Fruit fly (Drosophila melanogaster) whole organism, embryonic: Measurements from ENCODE around the gene GNBP1.
A peak's percentile ranks its signal among the peaks of the same experiment; 100 is the strongest.

Experiments
- ATbp ChIP-seq: fragments of 200-800 bp; sonication (Bioruptor generic); optimal IDR thresholded peaks from 2 replicates; lab custom pipeline; 2017; ENCODE audit warnings: missing biosample characterization, mild to moderate bottlenecking, missing genetic modification characterization, missing genetic modification reagents
- Atf6 ChIP-seq: fragments of 200-800 bp; sonication (Bioruptor generic); IDR thresholded peaks from 2 replicates; pipeline ENCODE4 v1.3.6; 2022; ENCODE audit warnings: missing biosample characterization, missing genetic modification characterization
- Bgb ChIP-seq: fragments of 200-800 bp; sonication (Bioruptor generic); IDR thresholded peaks from 2 replicates; pipeline ENCODE4 v1.3.6; 2022; ENCODE audit warnings: missing biosample characterization, missing genetic modification characterization; ENCODE audit not compliant: partially characterized antibody
- CG10654 ChIP-seq: fragments of 200-800 bp; sonication (Bioruptor generic); optimal IDR thresholded peaks from 2 replicates; lab custom pipeline; 2016; ENCODE audit warnings: missing biosample characterization, missing genetic modification characterization
- CG11093 ChIP-seq: fragments of 200-800 bp; sonication (Bioruptor generic); IDR thresholded peaks from 3 replicates; pipeline ENCODE4 v1.3.6; 2022; ENCODE audit warnings: missing biosample characterization, missing genetic modification characterization
- CG14710 ChIP-seq: fragments of 200-800 bp; sonication (Bioruptor generic); optimal IDR thresholded peaks from 3 replicates; lab custom pipeline; 2019; ENCODE audit warnings: missing biosample characterization, mild to moderate bottlenecking, missing genetic modification characterization, moderate library complexity
- CG1529 ChIP-seq: fragments of 200-800 bp; sonication (Bioruptor generic); optimal IDR thresholded peaks from 3 replicates; lab custom pipeline; 2018; ENCODE audit warnings: missing biosample characterization, missing genetic modification characterization
- CG16815 ChIP-seq: fragments of 200-800 bp; sonication (Bioruptor generic); optimal IDR thresholded peaks from 3 replicates; lab custom pipeline; 2017; ENCODE audit warnings: missing biosample characterization, mild to moderate bottlenecking, missing genetic modification characterization
- CG2120 ChIP-seq: fragments of 200-800 bp; sonication (Bioruptor generic); optimal IDR thresholded peaks from 3 replicates; lab custom pipeline; 2016; ENCODE audit warnings: missing biosample characterization, missing genetic modification characterization
- CG31388 ChIP-seq: fragments of 200-800 bp; sonication (Bioruptor generic); optimal IDR thresholded peaks from 2 replicates; lab custom pipeline; 2016; ENCODE audit warnings: missing biosample characterization, missing genetic modification characterization
- CG32532 ChIP-seq: fragments of 200-800 bp; sonication (Bioruptor generic); IDR thresholded peaks from 2 replicates; pipeline ENCODE4 v1.3.6; 2022; ENCODE audit warnings: missing biosample characterization, missing genetic modification characterization
- CG32767 ChIP-seq: fragments of 200-800 bp; sonication (Bioruptor generic); IDR thresholded peaks from 2 replicates; pipeline ENCODE4 v1.3.6; 2022; ENCODE audit warnings: missing biosample characterization, missing genetic modification characterization
- CG7556 ChIP-seq: fragments of 200-800 bp; sonication (Bioruptor generic); optimal IDR thresholded peaks from 2 replicates; lab custom pipeline; 2017; ENCODE audit warnings: missing biosample characterization, mild to moderate bottlenecking, missing genetic modification characterization
- CG9797 ChIP-seq: fragments of 200-800 bp; sonication (Bioruptor generic); optimal IDR thresholded peaks from 3 replicates; lab custom pipeline; 2018; ENCODE audit warnings: missing biosample characterization, mild to moderate bottlenecking, missing genetic modification characterization
- Dref ChIP-seq: fragments of 200-800 bp; sonication (Bioruptor generic); IDR thresholded peaks from 2 replicates; pipeline ENCODE4 v1.3.6; 2022; ENCODE audit warnings: missing biosample characterization, missing genetic modification characterization
- Fer1 ChIP-seq: fragments of 200-800 bp; sonication (Bioruptor generic); optimal IDR thresholded peaks from 2 replicates; lab custom pipeline; 2017; ENCODE audit warnings: missing biosample characterization, mild to moderate bottlenecking, missing genetic modification characterization
- HLH3B ChIP-seq: fragments of 200-800 bp; sonication (Bioruptor generic); IDR thresholded peaks from 2 replicates; pipeline ENCODE4 v1.3.6; 2022; ENCODE audit warnings: missing biosample characterization, missing genetic modification characterization
- HmgZ ChIP-seq: fragments of 200-800 bp; sonication (Bioruptor generic); optimal IDR thresholded peaks from 2 replicates; lab custom pipeline; 2018; ENCODE audit warnings: missing biosample characterization, mild to moderate bottlenecking, missing genetic modification characterization
- Mes4 ChIP-seq: fragments of 200-800 bp; sonication (Bioruptor generic); optimal IDR thresholded peaks from 2 replicates; lab custom pipeline; 2016; ENCODE audit warnings: missing biosample characterization, missing genetic modification characterization
- NC2α ChIP-seq: fragments of 200-800 bp; sonication (Bioruptor generic); optimal IDR thresholded peaks from 2 replicates; lab custom pipeline; 2016; ENCODE audit warnings: missing biosample characterization, missing genetic modification characterization
- Oaz ChIP-seq: fragments of 200-800 bp; sonication (Bioruptor generic); IDR thresholded peaks from 2 replicates; pipeline ENCODE4 v1.3.6; 2022; ENCODE audit warnings: missing biosample characterization, missing genetic modification characterization
- Optix ChIP-seq: fragments of 200-800 bp; sonication (Bioruptor generic); IDR thresholded peaks from 3 replicates; pipeline ENCODE4 v1.3.6; 2022; ENCODE audit warnings: missing biosample characterization, missing genetic modification characterization
- Poxn ChIP-seq: fragments of 200-800 bp; sonication (Bioruptor generic); IDR thresholded peaks from 2 replicates; pipeline ENCODE4 v1.3.6; 2022; ENCODE audit warnings: missing biosample characterization, missing genetic modification characterization
- Ptx1 ChIP-seq: fragments of 200-800 bp; sonication (Bioruptor generic); IDR thresholded peaks from 2 replicates; pipeline ENCODE4 v1.3.6; 2022; ENCODE audit warnings: missing biosample characterization, missing genetic modification characterization
- Sox102F ChIP-seq: fragments of 200-800 bp; sonication (Bioruptor generic); optimal IDR thresholded peaks from 2 replicates; lab custom pipeline; 2018; ENCODE audit warnings: missing biosample characterization, mild to moderate bottlenecking, missing genetic modification characterization, moderate library complexity
- Stat92E ChIP-seq, 3 experiments: fragments of >200 bp in 2 of 3; fragments of 200-800 bp in 1 of 3; sonication (Bioruptor generic) in 1 of 3; optimal IDR thresholded peaks; 2 replicates each; lab custom pipeline; 2017 to 2019; ENCODE audit warnings: missing biosample characterization in 3 of 3, missing genetic modification characterization in 3 of 3, mild to moderate bottlenecking in 1 of 3, moderate library complexity in 1 of 3
- Tbp ChIP-seq: fragments of >200 bp; optimal IDR thresholded peaks from 2 replicates; lab custom pipeline; 2018; ENCODE audit warnings: missing biosample characterization, missing genetic modification characterization
- Vsx1 ChIP-seq: fragments of 200-800 bp; sonication (Bioruptor generic); optimal IDR thresholded peaks from 2 replicates; lab custom pipeline; 2017; ENCODE audit warnings: missing biosample characterization, mild to moderate bottlenecking, missing genetic modification characterization, missing genetic modification reagents
- Xrp1 ChIP-seq: fragments of 200-800 bp; sonication (Bioruptor generic); IDR thresholded peaks from 2 replicates; pipeline ENCODE4 v1.3.6; 2022; ENCODE audit warnings: missing biosample characterization, missing genetic modification characterization
- bsh ChIP-seq, 2 experiments: fragments of 200-800 bp; sonication (Bioruptor generic); optimal IDR thresholded peaks; 2 replicates each; lab custom pipeline; 2017 to 2018; ENCODE audit warnings: mild to moderate bottlenecking in 2 of 2, missing biosample characterization in 2 of 2, missing genetic modification characterization in 2 of 2, moderate library complexity in 1 of 2
- cato ChIP-seq: fragments of 200-800 bp; sonication (Bioruptor generic); optimal IDR thresholded peaks from 2 replicates; lab custom pipeline; 2016; ENCODE audit warnings: missing biosample characterization, missing genetic modification characterization, borderline replicate concordance
- ci ChIP-seq: fragments of 200-800 bp; sonication (Bioruptor generic); IDR thresholded peaks from 3 replicates; pipeline ENCODE4 v1.3.6; 2022; ENCODE audit warnings: missing biosample characterization, missing genetic modification characterization
- exex ChIP-seq: fragments of 200-800 bp; sonication (Bioruptor generic); optimal IDR thresholded peaks from 4 replicates; lab custom pipeline; 2018; ENCODE audit warnings: missing biosample characterization, mild to moderate bottlenecking, missing genetic modification characterization, moderate library complexity
- eyg ChIP-seq: fragments of 200-800 bp; sonication (Bioruptor generic); optimal IDR thresholded peaks from 3 replicates; lab custom pipeline; 2016; ENCODE audit warnings: missing biosample characterization, missing genetic modification characterization
- fd102C ChIP-seq: fragments of 200-800 bp; sonication (Bioruptor generic); optimal IDR thresholded peaks from 2 replicates; lab custom pipeline; 2018; ENCODE audit warnings: missing biosample characterization, mild to moderate bottlenecking, missing genetic modification characterization, moderate library complexity
- gem ChIP-seq: fragments of 200-800 bp; sonication (Bioruptor generic); optimal IDR thresholded peaks from 2 replicates; lab custom pipeline; 2019; ENCODE audit warnings: missing biosample characterization, mild to moderate bottlenecking, missing genetic modification characterization, moderate library complexity
- grn ChIP-seq: fragments of 200-800 bp; sonication (Bioruptor generic); optimal IDR thresholded peaks from 3 replicates; lab custom pipeline; 2017; ENCODE audit warnings: missing biosample characterization, missing genetic modification characterization
- gsb ChIP-seq: fragments of 200-800 bp; sonication (Bioruptor generic); IDR thresholded peaks from 2 replicates; pipeline ENCODE4 v1.3.6; 2022; ENCODE audit warnings: missing biosample characterization, missing genetic modification characterization
- hb ChIP-seq: fragments of 200-800 bp; sonication (Bioruptor generic); IDR thresholded peaks from 3 replicates; pipeline ENCODE4 v1.3.6; 2022; ENCODE audit warnings: missing biosample characterization, missing genetic modification characterization; ENCODE audit not compliant: partially characterized antibody
- jing ChIP-seq: fragments of 200-800 bp; sonication (Bioruptor generic); optimal IDR thresholded peaks from 2 replicates; lab custom pipeline; 2018; ENCODE audit warnings: missing biosample characterization, mild to moderate bottlenecking, missing genetic modification characterization
- mam ChIP-seq: fragments of 200-800 bp; sonication (Bioruptor generic); optimal IDR thresholded peaks from 3 replicates; lab custom pipeline; 2016; ENCODE audit warnings: missing biosample characterization, missing genetic modification characterization
- nerfin-1 ChIP-seq: fragments of 200-800 bp; sonication (Bioruptor generic); optimal IDR thresholded peaks from 3 replicates; lab custom pipeline; 2019; ENCODE audit warnings: missing biosample characterization, mild to moderate bottlenecking, missing genetic modification characterization, moderate library complexity
- nerfin-2 ChIP-seq: fragments of 200-800 bp; sonication (Bioruptor generic); IDR thresholded peaks from 2 replicates; pipeline ENCODE4 v1.3.6; 2022; ENCODE audit warnings: missing biosample characterization, missing genetic modification characterization; ENCODE audit not compliant: partially characterized antibody
- prd ChIP-seq, 3 experiments: fragments of >200 bp in 2 of 3; fragments of 200-800 bp in 1 of 3; sonication (Bioruptor generic) in 1 of 3; optimal IDR thresholded peaks in 2 of 3; IDR thresholded peaks in 1 of 3; 2 replicates in 2 of 3; 3 replicates in 1 of 3; pipeline versions ENCODE4 v1.3.6 to Lab custom; 2017 to 2022; ENCODE audit warnings: missing biosample characterization in 1 of 3, missing genetic modification characterization in 1 of 3
- sisA ChIP-seq: fragments of 200-800 bp; sonication (Bioruptor generic); IDR thresholded peaks from 2 replicates; pipeline ENCODE4 v1.3.6; 2022; ENCODE audit warnings: missing biosample characterization, missing genetic modification characterization
- sna ChIP-seq: fragments of 200-800 bp; sonication (Bioruptor generic); IDR thresholded peaks from 2 replicates; pipeline ENCODE4 v1.3.6; 2022; ENCODE audit warnings: missing biosample characterization, missing genetic modification characterization; ENCODE audit not compliant: partially characterized antibody
- sqz ChIP-seq: fragments of 200-800 bp; sonication (Bioruptor generic); optimal IDR thresholded peaks from 3 replicates; lab custom pipeline; 2018; ENCODE audit warnings: missing biosample characterization, mild to moderate bottlenecking, missing genetic modification characterization
- sr ChIP-seq: fragments of 200-800 bp; sonication (Bioruptor generic); IDR thresholded peaks from 3 replicates; pipeline ENCODE4 v1.3.6; 2022; ENCODE audit warnings: missing biosample characterization, missing genetic modification characterization
- ssp ChIP-seq: fragments of 200-800 bp; sonication (Bioruptor generic); IDR thresholded peaks from 2 replicates; pipeline ENCODE4 v1.3.6; 2022; ENCODE audit warnings: missing biosample characterization, missing genetic modification characterization
- tx ChIP-seq: fragments of 200-800 bp; sonication (Bioruptor generic); optimal IDR thresholded peaks from 2 replicates; lab custom pipeline; 2016; ENCODE audit warnings: missing biosample characterization, missing genetic modification characterization
- vvl ChIP-seq: fragments of 200-800 bp; sonication (Bioruptor generic); IDR thresholded peaks from 2 replicates; pipeline ENCODE4 v1.3.6; 2022; ENCODE audit warnings: missing biosample characterization, missing genetic modification characterization

The GNBP1 gene

DNA sequence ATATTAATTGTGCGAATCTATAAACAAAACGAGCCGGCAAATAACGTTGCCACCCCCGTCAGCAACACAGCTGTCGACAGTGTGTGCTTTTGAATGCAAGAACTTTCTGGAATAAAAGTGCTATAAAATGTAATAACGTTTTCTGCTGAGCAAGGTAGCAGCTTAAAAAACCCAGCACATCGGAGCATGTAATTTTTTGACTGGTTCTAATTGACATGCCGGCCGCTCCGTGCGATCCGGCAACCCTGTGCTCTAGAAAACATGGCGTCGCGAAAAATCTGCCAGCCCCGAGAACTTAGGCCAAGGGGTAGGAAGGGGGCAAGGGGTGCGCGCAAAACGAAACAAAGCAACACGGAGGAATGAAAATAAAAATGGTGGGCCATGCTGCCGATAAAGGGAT, 3.4 kb upstream of the GNBP1 start (continued):
- no peak for TF ChIP-seq nerfin-1 (tag; lab: Kevin White, UChicago)
- no peak for TF ChIP-seq fd102C (GFP tag; lab: Kevin White, UChicago)
- TF ChIP-seq Dref (GFP tag; lab: Robert Waterston, UW): peak; percentile 42
- TF ChIP-seq Xrp1 (GFP tag; lab: Robert Waterston, UW): 0 out of 2 replicates have a peak, but pooled peaks have one; percentile 26
- no peak for TF ChIP-seq eyg (GFP tag; lab: Kevin White, UChicago)
- peak; percentile 8 for TF ChIP-seq exex (tag; lab: Kevin White, UChicago)
- no peak for TF ChIP-seq ssp
- peak; percentile 31 for TF ChIP-seq HmgZ (tag; lab: Kevin White, UChicago)
- TF ChIP-seq CG32532: peak; percentile 42; the same call in 1 of the 2 replicates
- peak; percentile 53 for TF ChIP-seq CG2120 (GFP tag; lab: Kevin White, UChicago)
- TF ChIP-seq prd (optimal IDR thresholded peaks at IDR 0.05; lab: Kevin White, UChicago): no peak
- peak; percentile 6; the same call in 1 of the 3 replicates for TF ChIP-seq prd (GFP tag; IDR thresholded peaks at IDR 0.05; lab: Robert Waterston, UW)
- TF ChIP-seq CG16815 (GFP tag; lab: Kevin White, UChicago): no peak
- no peak for TF ChIP-seq jing (GFP tag; lab: Kevin White, UChicago)
- no peak for TF ChIP-seq Optix (GFP tag; lab: Robert Waterston, UW)
- TF ChIP-seq Mes4 (GFP tag; lab: Kevin White, UChicago): no peak
- peak; percentile 15 for TF ChIP-seq CG9797 (GFP tag; lab: Kevin White, UChicago)
- peak; percentile 49; the same call in 1 of the 2 replicates for TF ChIP-seq vvl
- no peak for TF ChIP-seq cato (GFP tag; lab: Kevin White, UChicago)
- TF ChIP-seq mam: peak; percentile 32
- TF ChIP-seq grn (GFP tag; lab: Kevin White, UChicago): no peak
- no peak for TF ChIP-seq ATbp (GFP tag; lab: Kevin White, UChicago)
- no peak for TF ChIP-seq Sox102F (GFP tag; lab: Kevin White, UChicago)
- no peak for TF ChIP-seq CG31388
- no peak for TF ChIP-seq sna (GFP tag; lab: Robert Waterston, UW)
- TF ChIP-seq Poxn: no peak
- no peak for TF ChIP-seq tx (GFP tag; lab: Kevin White, UChicago)
- no peak for TF ChIP-seq Stat92E (GFP tag; optimal IDR thresholded peaks at IDR 0.05; lab: Kevin White, UChicago)
- TF ChIP-seq hb: no peak
- TF ChIP-seq sisA: 0 out of 2 replicates have a peak, but pooled peaks have one; percentile 8
- TF ChIP-seq bsh (GFP tag; optimal IDR thresholded peaks at IDR 0.05; lab: Kevin White, UChicago): no peak
- TF ChIP-seq Vsx1 (GFP tag; lab: Kevin White, UChicago): no peak
- TF ChIP-seq NC2α (GFP tag; lab: Kevin White, UChicago): no peak
- no peak for TF ChIP-seq Ptx1 (GFP tag; lab: Robert Waterston, UW)
- 0 out of 3 replicates have a peak, but pooled peaks have one; percentile 10 for TF ChIP-seq ci (GFP tag; lab: Robert Waterston, UW)
- peak; percentile 9 for TF ChIP-seq CG14710 (tag; lab: Kevin White, UChicago)
- no peak for TF ChIP-seq CG7556 (GFP tag; lab: Kevin White, UChicago)
- peak; percentile 19 for TF ChIP-seq Fer1 (GFP tag; lab: Kevin White, UChicago)
- no peak for TF ChIP-seq Atf6 (GFP tag; lab: Robert Waterston, UW)
- TF ChIP-seq sqz: no peak
- no peak for TF ChIP-seq HLH3B (GFP tag; lab: Robert Waterston, UW)
- TF ChIP-seq sr (GFP tag; lab: Robert Waterston, UW): no peak
- no peak for TF ChIP-seq Tbp (GFP tag; lab: Kevin White, UChicago)
- TF ChIP-seq CG11093: no peak
- peak; percentile 57 for TF ChIP-seq Bgb (GFP tag; lab: Robert Waterston, UW)
- TF ChIP-seq gem (tag; lab: Kevin White, UChicago): no peak
- TF ChIP-seq gsb (GFP tag; lab: Robert Waterston, UW): no peak
- TF ChIP-seq nerfin-2: no peak
- TF ChIP-seq CG32767 (GFP tag; lab: Robert Waterston, UW): no peak
- TF ChIP-seq Oaz (GFP tag; lab: Robert Waterston, UW): no peak
- no peak for TF ChIP-seq CG10654 (GFP tag; lab: Kevin White, UChicago)
- TF ChIP-seq CG1529 (GFP tag; lab: Kevin White, UChicago): no peak
